Worm (Caenorhabditis elegans): ENCODE results near the gene clp-6.

The clp-6 gene

ce11 chrIV:1419795-1420509 lies 14.9 kb downstream of the clp-6 start, which contains the start of gene Y77E11A.7 (continued):
- no peak for TF ChIP-seq T26A8.4 (GFP tag; IDR thresholded peaks at IDR 0.05)
- no peak; the same call in 1 of the 2 replicates for TF ChIP-seq pha-4 (GFP tag; IDR thresholded peaks at IDR 0.05)
- TF ChIP-seq pha-4 (tag; optimal IDR thresholded peaks at IDR 0.05) = no peak
- TF ChIP-seq sdz-12 (GFP tag; optimal IDR thresholded peaks at IDR 0.05) = no peak
- TF ChIP-seq nhr-111 (GFP tag; optimal IDR thresholded peaks at IDR 0.05) = no peak
- TF ChIP-seq skn-1 (tag; optimal IDR thresholded peaks at IDR 0.05) = no peak
- TF ChIP-seq ztf-7 (tag; optimal IDR thresholded peaks at IDR 0.05) = no peak
- TF ChIP-seq nhr-76 (tag; optimal IDR thresholded peaks at IDR 0.05) = no peak
- TF ChIP-seq lim-7 (GFP tag; IDR thresholded peaks at IDR 0.05) = no peak
- TF ChIP-seq ama-1 (optimal IDR thresholded peaks at IDR 0.05) = peak; percentile 67
- no peak for TF ChIP-seq fos-1 (tag; optimal IDR thresholded peaks at IDR 0.05)

ce11 chrIV:1409941-1410340 lies 24.9 kb downstream of the clp-6 start, which contains the start of gene rpc-11:
Gene rpc-11, minus strand, starts transcription at chrIV:1410041.
- TF ChIP-seq nhr-102 (tag; optimal IDR thresholded peaks at IDR 0.05) = no peak
- no peak for TF ChIP-seq dmd-9 (GFP tag; IDR thresholded peaks at IDR 0.05)

ce11 chrIV:1408718-1409117 lies 26.1 kb downstream of the clp-6 start:
- TF ChIP-seq hlh-11 (tag; optimal IDR thresholded peaks at IDR 0.05) (no peak), pha-4 (GFP tag; IDR thresholded peaks at IDR 0.05) (no peak), pha-4 (tag; optimal IDR thresholded peaks at IDR 0.05) (no peak), ceh-28 (tag; optimal IDR thresholded peaks at IDR 0.05) (peak; percentile 93), jun-1 (tag; optimal IDR thresholded peaks at IDR 0.05) (no peak), F44E2.7 (GFP tag; IDR thresholded peaks at IDR 0.05) (0 out of 2 replicates have a peak, but pooled peaks have one; percentile 42), ZK337.2 (GFP tag; IDR thresholded peaks at IDR 0.05) (no peak), duxl-1 (tag; optimal IDR thresholded peaks at IDR 0.05; ENCODE audit: poor library complexity) (no peak), R02D3.7 (tag; optimal IDR thresholded peaks at IDR 0.05) (no peak), dmd-9 (GFP tag; IDR thresholded peaks at IDR 0.05) (no peak), rbr-2 (tag; optimal IDR thresholded peaks at IDR 0.05) (no peak), D1046.2 (GFP tag; IDR thresholded peaks at IDR 0.05) (no peak), dmd-6 (GFP tag; IDR thresholded peaks at IDR 0.05) (no peak), aha-1 (tag) (peak; percentile 61), nhr-237 (tag; optimal IDR thresholded peaks at IDR 0.05) (no peak), nhr-42 (GFP tag; IDR thresholded peaks at IDR 0.05) (no peak), zag-1 (tag; optimal IDR thresholded peaks at IDR 0.05) (no peak), cey-2 (tag; optimal IDR thresholded peaks at IDR 0.05; ENCODE audit: borderline replicate concordance, insufficient read depth) (no peak), ceh-62 (tag; optimal IDR thresholded peaks at IDR 0.05) (no peak)

DNA sequence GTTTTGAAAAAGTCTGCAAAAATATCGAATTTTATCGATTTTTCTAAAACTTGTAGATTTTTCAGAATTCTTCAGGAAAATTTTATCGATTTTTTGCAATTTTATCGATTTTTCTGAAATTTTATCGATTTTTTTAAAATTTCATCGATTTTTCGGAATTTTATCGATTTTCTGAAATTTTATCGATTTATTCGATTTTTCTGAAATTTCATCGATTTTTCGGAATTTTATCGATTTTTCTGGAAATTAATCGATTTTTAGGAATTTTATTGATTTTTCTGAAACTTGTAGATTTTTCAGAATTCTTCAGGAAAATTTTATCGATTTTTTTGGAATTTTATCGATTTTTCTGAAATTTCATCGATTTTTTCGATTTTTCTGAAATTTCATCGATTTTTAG lies 26.7 kb downstream of the clp-6 start:
- no peak for TF ChIP-seq zip-11 (GFP tag; IDR thresholded peaks at IDR 0.05)
- no peak for TF ChIP-seq snpc-1.2 (GFP tag; IDR thresholded peaks at IDR 0.05)
- peak; percentile 82 for TF ChIP-seq ceh-28 (tag; optimal IDR thresholded peaks at IDR 0.05)
- TF ChIP-seq ceh-82 (tag; optimal IDR thresholded peaks at IDR 0.05) = no peak
- TF ChIP-seq rbr-2 (tag; optimal IDR thresholded peaks at IDR 0.05) = no peak
- no peak for TF ChIP-seq hlh-11 (tag; optimal IDR thresholded peaks at IDR 0.05)
- TF ChIP-seq F44E2.7 (GFP tag; IDR thresholded peaks at IDR 0.05) = 0 out of 2 replicates have a peak, but pooled peaks have one; percentile 41
- TF ChIP-seq ceh-20 (GFP tag; IDR thresholded peaks at IDR 0.05) = no peak
- no peak for TF ChIP-seq dpl-1 (GFP tag; optimal IDR thresholded peaks at IDR 0.05)
- no peak for TF ChIP-seq lin-29 (GFP tag; IDR thresholded peaks at IDR 0.05)
- no peak for TF ChIP-seq Y48G9A.11 (GFP tag; IDR thresholded peaks at IDR 0.05)

Measured in whole organism, L4 larva.